Worm (Caenorhabditis elegans) whole organism, early embryonic: ENCODE measurements around the gene gck-4.

Source experiments
- F13C5.2 ChIP-seq: sonication (generic microtip); optimal IDR thresholded peaks from 2 replicates; lab custom pipeline; 2017; ENCODE audit warnings: mild to moderate bottlenecking, missing genetic modification characterization, inconsistent platforms, missing compliant biosample characterization
- aly-1 ChIP-seq: sonication (generic microtip); optimal IDR thresholded peaks from 2 replicates; lab custom pipeline; 2016; ENCODE audit warnings: missing genetic modification characterization, missing compliant biosample characterization
- ama-1 ChIP-seq: fragments of 150-350 bp; optimal IDR thresholded peaks from 2 replicates; lab custom pipeline; 2014
- ceh-36 ChIP-seq: sonication (generic microtip); optimal IDR thresholded peaks from 2 replicates; lab custom pipeline; 2016; ENCODE audit warnings: missing genetic modification characterization, inconsistent platforms, missing compliant biosample characterization
- hmbx-1 ChIP-seq: sonication (generic microtip); optimal IDR thresholded peaks from 2 replicates; lab custom pipeline; 2016; ENCODE audit warnings: mild to moderate bottlenecking, missing genetic modification characterization, missing compliant biosample characterization
- hmg-4 ChIP-seq: fragments of 200-800 bp; sonication (Bioruptor generic); optimal IDR thresholded peaks from 2 replicates; lab custom pipeline; 2018; ENCODE audit warnings: mild to moderate bottlenecking, missing genetic modification characterization, missing compliant biosample characterization
- scrt-1 ChIP-seq: fragments of 200-800 bp; sonication (Bioruptor generic); IDR thresholded peaks from 2 replicates; pipeline ENCODE4 v1.3.6; 2022; ENCODE audit warnings: missing genetic modification characterization, missing compliant biosample characterization
- sea-1 ChIP-seq: fragments of 200-800 bp; sonication (Bioruptor generic); conservative IDR thresholded peaks from 2 replicates; pipeline ENCODE4 v1.3.6; 2022; ENCODE audit warnings: missing genetic modification characterization, missing compliant biosample characterization
- tbx-37 ChIP-seq: fragments of 200-800 bp; sonication (Bioruptor generic); conservative IDR thresholded peaks from 2 replicates; pipeline ENCODE4 v1.3.6; 2022; ENCODE audit warnings: missing genetic modification reagents, missing genetic modification characterization, missing compliant biosample characterization

- TF ChIP-seq hmbx-1 (tag; lab: Kevin White, UChicago) (no peak), ama-1 (lab: Kevin White, UChicago) (no peak), aly-1 (tag; lab: Kevin White, UChicago) (no peak), scrt-1 (GFP tag; lab: Robert Waterston, UW) (no peak), hmg-4 (GFP tag; lab: Kevin White, UChicago) (no peak), ceh-36 (no peak), tbx-37 (no peak), F13C5.2 (tag; lab: Kevin White, UChicago) (no peak), sea-1 (GFP tag; lab: Robert Waterston, UW) (no peak)
Observed at ce11 chrX:13631122-13631672, 45.8 kb upstream of the gck-4 start, which contains the start of gene nlg-1.
